Worm (Caenorhabditis elegans) whole organism, L4 larva: ENCODE results near the gene T10F2.2.

Experiments used
- Y105C5A.15 ChIP-seq: fragments of 200-800 bp; sonication (Bioruptor generic); IDR thresholded peaks from 2 replicates; pipeline ENCODE4 v1.3.6; 2022; ENCODE audit warnings: missing genetic modification characterization, missing compliant biosample characterization
- arid-1 ChIP-seq: fragments of 200-800 bp; sonication (Bioruptor generic); conservative IDR thresholded peaks from 2 replicates; pipeline ENCODE4 v1.3.6; 2022; ENCODE audit warnings: missing genetic modification reagents, missing genetic modification characterization, missing compliant biosample characterization
- dve-1 ChIP-seq: sonication (generic microtip); optimal IDR thresholded peaks from 2 replicates; lab custom pipeline; 2017; ENCODE audit warnings: antibody characterized with exemption, mild to moderate bottlenecking, missing genetic modification characterization, missing compliant biosample characterization; ENCODE audit not compliant: insufficient read depth
- fkh-10 ChIP-seq: fragments of 150-350 bp; optimal IDR thresholded peaks from 2 replicates; lab custom pipeline; 2014; ENCODE audit warnings: missing biosample characterization, missing genetic modification reagents, missing genetic modification characterization
- lin-13 ChIP-seq: fragments of 150-350 bp; optimal IDR thresholded peaks from 2 replicates; lab custom pipeline; 2014; ENCODE audit warnings: missing biosample characterization, missing genetic modification reagents, missing genetic modification characterization
- mdl-1 ChIP-seq, 2 experiments: fragments of 150-350 bp in 1 of 2; sonication (generic microtip) in 1 of 2; optimal IDR thresholded peaks; 2 replicates each; lab custom pipeline; 2014 to 2017; ENCODE audit warnings: missing biosample characterization in 2 of 2, missing genetic modification characterization in 2 of 2
- nhr-11 ChIP-seq: fragments of 150-350 bp; optimal IDR thresholded peaks from 2 replicates; lab custom pipeline; 2014; ENCODE audit warnings: missing biosample characterization, missing genetic modification characterization
- nhr-111 ChIP-seq: fragments of 200-800 bp; sonication (Bioruptor generic); optimal IDR thresholded peaks from 2 replicates; lab custom pipeline; 2018; ENCODE audit warnings: mild to moderate bottlenecking, missing genetic modification characterization, missing compliant biosample characterization
- nhr-28 ChIP-seq: fragments of 150-350 bp; optimal IDR thresholded peaks from 2 replicates; lab custom pipeline; 2014; ENCODE audit warnings: missing biosample characterization, missing genetic modification characterization
- zfp-3 ChIP-seq: fragments of 200-800 bp; sonication (Bioruptor generic); conservative IDR thresholded peaks from 2 replicates; pipeline ENCODE4 v1.3.6; 2022; ENCODE audit warnings: missing genetic modification reagents, missing genetic modification characterization, missing compliant biosample characterization

DNA sequence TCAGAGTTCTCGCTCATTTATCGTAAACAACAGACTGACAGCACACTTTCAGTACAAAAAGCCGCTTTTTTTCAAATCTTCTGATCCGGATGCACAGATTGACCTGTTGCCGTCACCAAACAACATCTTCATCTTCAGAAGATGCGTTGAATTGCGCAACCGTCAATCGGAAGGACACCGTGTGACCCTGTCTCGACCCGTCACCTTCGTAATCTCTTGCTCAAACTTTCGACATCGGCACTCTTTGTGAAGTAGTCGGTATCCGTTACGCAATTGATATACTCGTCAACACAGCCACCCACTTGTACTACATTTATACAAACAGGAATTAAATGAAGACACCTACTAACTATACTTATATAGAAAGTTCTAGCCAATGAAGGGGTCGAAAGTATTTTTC, 14.1 kb downstream of the T10F2.2 start:
- TF ChIP-seq dve-1 (tag; lab: Kevin White, UChicago) (no peak), nhr-11 (tag; lab: Kevin White, UChicago) (no peak), nhr-28 (tag; lab: Kevin White, UChicago) (no peak), lin-13 (no peak), fkh-10 (GFP tag; lab: Kevin White, UChicago) (no peak), mdl-1 (tag; optimal IDR thresholded peaks at IDR 0.05; lab: Kevin White, UChicago) (no peak), nhr-111 (no peak), arid-1 (GFP tag; lab: Robert Waterston, UW) (no peak), Y105C5A.15 (GFP tag; lab: Robert Waterston, UW) (no peak), zfp-3 (GFP tag; lab: Robert Waterston, UW) (no peak)
